Fruit fly (Drosophila melanogaster): Measurements from ENCODE around the gene RhoGAP19D.

DNA sequence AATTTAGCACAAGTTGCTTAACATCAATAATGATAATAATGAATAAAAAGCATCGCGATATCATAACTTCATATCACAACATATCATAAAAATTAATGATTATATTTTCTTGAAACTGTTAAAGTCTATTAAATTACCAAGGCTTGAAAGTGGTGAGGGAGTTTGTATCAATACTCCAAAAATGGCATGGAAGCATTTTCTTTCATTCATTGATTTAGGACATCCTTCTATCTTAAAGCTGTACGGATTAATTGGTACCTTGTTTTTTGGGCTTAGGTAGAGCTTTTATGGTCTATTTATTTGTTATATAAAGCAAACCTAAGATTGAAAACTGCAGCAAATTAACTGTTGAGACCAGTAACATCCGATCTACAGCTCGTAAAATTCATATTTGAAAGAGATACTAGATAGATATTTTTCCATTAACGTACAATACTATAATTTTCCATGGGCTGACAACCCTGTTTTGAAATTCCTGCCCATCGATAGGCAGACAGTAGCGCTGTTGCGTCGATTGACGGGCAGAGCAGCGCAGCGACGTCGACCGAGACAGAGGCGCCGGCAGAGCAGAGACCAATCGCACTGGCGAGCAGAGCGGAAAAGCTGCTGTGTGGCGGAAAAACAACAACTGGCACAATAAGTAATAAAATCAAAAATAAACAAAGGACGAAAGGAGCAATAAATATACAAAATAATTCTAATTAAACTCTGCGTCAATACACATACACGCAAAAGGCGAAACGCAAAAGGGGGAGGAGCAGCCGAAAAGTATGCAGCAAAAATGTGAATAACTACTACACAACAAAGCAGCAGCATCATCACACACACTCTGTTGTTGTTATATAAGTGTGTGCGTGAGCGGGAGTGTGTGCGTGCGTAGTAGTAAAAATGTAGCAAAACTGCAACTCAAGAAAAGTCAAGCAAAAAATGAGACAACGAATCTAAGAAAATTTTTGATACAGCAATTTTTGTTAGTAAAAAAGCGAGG lies 76.9 kb downstream of the RhoGAP19D start, which contains the start of gene CG1695:
- TF ChIP-seq CG12768 (GFP tag; optimal IDR thresholded peaks at IDR 0.05): no peak
- TF ChIP-seq CG1620 (GFP tag; optimal IDR thresholded peaks at IDR 0.05): no peak
- TF ChIP-seq kay (GFP tag; ENCODE audit: borderline replicate concordance): no peak
- TF ChIP-seq CG5204 (GFP tag; optimal IDR thresholded peaks at IDR 0.05): peak; percentile 40
